ENCODE assay signal across 2 fruit fly cellular contexts in genomic region chrX:18517415-18517814, dm6.
TF ChIP-seq lines count a peak whose summit lies in the region.

No protein-coding gene starts in this region.

TF ChIP-seq in whole organism, embryonic, 481 proteins besides CTCF, POLR2A, EP300 and RAD21 (continued from another document and continues in another):
- TF ChIP-seq CG7987 (GFP tag; optimal IDR thresholded peaks at IDR 0.05; lab: Kevin White, UChicago) = no peak
- no peak for TF ChIP-seq bigmax (GFP tag; optimal IDR thresholded peaks at IDR 0.05; lab: Kevin White, UChicago)
- TF ChIP-seq CG15601 (tag; optimal IDR thresholded peaks at IDR 0.05; lab: Kevin White, UChicago) = no peak
- TF ChIP-seq Dip3 (GFP tag; optimal IDR thresholded peaks at IDR 0.05; lab: Kevin White, UChicago) = no peak
- no peak for TF ChIP-seq gcm2 (GFP tag; optimal IDR thresholded peaks at IDR 0.05; lab: Kevin White, UChicago)
- no peak for TF ChIP-seq C15 (GFP tag; IDR thresholded peaks at IDR 0.05; lab: Robert Waterston, UW)
- no peak for TF ChIP-seq cato (GFP tag; optimal IDR thresholded peaks at IDR 0.05; lab: Kevin White, UChicago; ENCODE audit: borderline replicate concordance)
- no peak for TF ChIP-seq Hey (tag; optimal IDR thresholded peaks at IDR 0.05; lab: Kevin White, UChicago)
- no peak for TF ChIP-seq Hand (GFP tag; optimal IDR thresholded peaks at IDR 0.05; lab: Kevin White, UChicago)
- no peak for TF ChIP-seq crol (GFP tag; IDR thresholded peaks at IDR 0.05; lab: Robert Waterston, UW)
- peak; percentile 20 for TF ChIP-seq CG9727 (GFP tag; optimal IDR thresholded peaks at IDR 0.05; lab: Kevin White, UChicago)
- no peak for TF ChIP-seq aop (GFP tag; IDR thresholded peaks at IDR 0.05; lab: Robert Waterston, UW)
- peak; percentile 83; the same call in 2 of the 3 replicates for TF ChIP-seq CG2199 (GFP tag; IDR thresholded peaks at IDR 0.05; lab: Robert Waterston, UW)
- TF ChIP-seq gsb (GFP tag; IDR thresholded peaks at IDR 0.05; lab: Robert Waterston, UW) = no peak
- peak; percentile 12 for TF ChIP-seq Bdp1 (GFP tag; optimal IDR thresholded peaks at IDR 0.05; lab: Kevin White, UChicago)
- TF ChIP-seq sqz (GFP tag; optimal IDR thresholded peaks at IDR 0.05; lab: Kevin White, UChicago) = peak; percentile 81
- no peak for TF ChIP-seq Bgb (GFP tag; IDR thresholded peaks at IDR 0.05; lab: Robert Waterston, UW; ENCODE audit: partially characterized antibody)
- TF ChIP-seq sna (GFP tag; IDR thresholded peaks at IDR 0.05; lab: Robert Waterston, UW; ENCODE audit: partially characterized antibody) = no peak
- peak; percentile 10 for TF ChIP-seq pum (GFP tag; optimal IDR thresholded peaks at IDR 0.05; lab: Kevin White, UChicago)
- TF ChIP-seq sens-2 (GFP tag; IDR thresholded peaks at IDR 0.05; lab: Robert Waterston, UW) = 0 out of 2 replicates have a peak, but pooled peaks have one; percentile 36
- no peak for TF ChIP-seq HHEX (GFP tag; optimal IDR thresholded peaks at IDR 0.05; lab: Kevin White, UChicago)
- peak; percentile 30; the same call in 1 of the 3 replicates for TF ChIP-seq ase (GFP tag; IDR thresholded peaks at IDR 0.05; lab: Robert Waterston, UW)
- no peak for TF ChIP-seq CG17186 (GFP tag; optimal IDR thresholded peaks at IDR 0.05; lab: Kevin White, UChicago)
- TF ChIP-seq CG15479 (GFP tag; optimal IDR thresholded peaks at IDR 0.05; lab: Kevin White, UChicago) = no peak
- peak; percentile 5 for TF ChIP-seq Nf-YB (GFP tag; optimal IDR thresholded peaks at IDR 0.05; lab: Kevin White, UChicago)
- TF ChIP-seq unpg (GFP tag; optimal IDR thresholded peaks at IDR 0.05; lab: Kevin White, UChicago) = peak; percentile 29
- peak; percentile 39; the same call in 1 of the 2 replicates for TF ChIP-seq E2f2 (GFP tag; IDR thresholded peaks at IDR 0.05; lab: Robert Waterston, UW)
- no peak for TF ChIP-seq CG7271 (tag; optimal IDR thresholded peaks at IDR 0.05; lab: Kevin White, UChicago)
- TF ChIP-seq CG1024 (GFP tag; IDR thresholded peaks at IDR 0.05; lab: Robert Waterston, UW) = 0 out of 2 replicates have a peak, but pooled peaks have one; percentile 14
- TF ChIP-seq btn (GFP tag; optimal IDR thresholded peaks at IDR 0.05; lab: Kevin White, UChicago) = no peak
- TF ChIP-seq tio (GFP tag; optimal IDR thresholded peaks at IDR 0.05; lab: Kevin White, UChicago) = peak; percentile 8
- peak; percentile 45 for TF ChIP-seq CG7839 (tag; optimal IDR thresholded peaks at IDR 0.05; lab: Kevin White, UChicago)
- peak; percentile 26 for TF ChIP-seq CG30403 (GFP tag; optimal IDR thresholded peaks at IDR 0.05; lab: Kevin White, UChicago)
- TF ChIP-seq Meics (GFP tag; optimal IDR thresholded peaks at IDR 0.05; lab: Kevin White, UChicago) = no peak
- TF ChIP-seq CG6689 (GFP tag; IDR thresholded peaks at IDR 0.05; lab: Robert Waterston, UW) = peak; percentile 34; the same call in 1 of the 2 replicates
- no peak for TF ChIP-seq CG16863 (GFP tag; optimal IDR thresholded peaks at IDR 0.05; lab: Kevin White, UChicago)
- no peak for TF ChIP-seq CG12299 (tag; optimal IDR thresholded peaks at IDR 0.05; lab: Kevin White, UChicago)
- peak; percentile 11 for TF ChIP-seq CG2116 (GFP tag; optimal IDR thresholded peaks at IDR 0.05; lab: Kevin White, UChicago)
- 0 out of 3 replicates have a peak, but pooled peaks have one; percentile 16 for TF ChIP-seq croc (GFP tag; conservative IDR thresholded peaks at IDR 0.05; lab: Robert Waterston, UW)
- TF ChIP-seq CG5180 (GFP tag; optimal IDR thresholded peaks at IDR 0.05; lab: Kevin White, UChicago) = peak; percentile 45
- TF ChIP-seq gsb-n (tag; optimal IDR thresholded peaks at IDR 0.05; lab: Kevin White, UChicago) = no peak
- no peak for TF ChIP-seq hth (optimal IDR thresholded peaks at IDR 0.05; lab: Kevin White, UChicago)
- TF ChIP-seq Sox102F (GFP tag; optimal IDR thresholded peaks at IDR 0.05; lab: Kevin White, UChicago) = peak; percentile 45
- TF ChIP-seq al (GFP tag; IDR thresholded peaks at IDR 0.05; lab: Robert Waterston, UW) = no peak
- TF ChIP-seq hb (GFP tag; IDR thresholded peaks at IDR 0.05; lab: Robert Waterston, UW; ENCODE audit: partially characterized antibody) = no peak
- peak; percentile 5 for TF ChIP-seq dmrt11E (tag; optimal IDR thresholded peaks at IDR 0.05; lab: Kevin White, UChicago)
- peak; percentile 24 for TF ChIP-seq CG5245 (GFP tag; optimal IDR thresholded peaks at IDR 0.05; lab: Kevin White, UChicago)
- no peak for TF ChIP-seq CG10321 (GFP tag; IDR thresholded peaks at IDR 0.05; lab: Robert Waterston, UW)
- peak; percentile 15 for TF ChIP-seq D19A (tag; optimal IDR thresholded peaks at IDR 0.05; lab: Kevin White, UChicago)
- peak; percentile 9 for TF ChIP-seq Elba2 (GFP tag; optimal IDR thresholded peaks at IDR 0.05; lab: Kevin White, UChicago)
- no peak for TF ChIP-seq salm (tag; optimal IDR thresholded peaks at IDR 0.05; lab: Kevin White, UChicago)
- peak; percentile 5 for TF ChIP-seq CG9609 (GFP tag; optimal IDR thresholded peaks at IDR 0.05; lab: Kevin White, UChicago)
- TF ChIP-seq HLH3B (GFP tag; IDR thresholded peaks at IDR 0.05; lab: Robert Waterston, UW) = no peak
- TF ChIP-seq slou (GFP tag; optimal IDR thresholded peaks at IDR 0.05; lab: Kevin White, UChicago) = no peak
- peak; percentile 19 for TF ChIP-seq dm (GFP tag; optimal IDR thresholded peaks at IDR 0.05; lab: Kevin White, UChicago)
- TF ChIP-seq ken (GFP tag; IDR thresholded peaks at IDR 0.05; lab: Robert Waterston, UW) = peak; percentile 66; the same call in 2 of the 3 replicates
- peak; percentile 26 for TF ChIP-seq CG13296 (GFP tag; optimal IDR thresholded peaks at IDR 0.05; lab: Kevin White, UChicago)
- no peak for TF ChIP-seq lilli (GFP tag; optimal IDR thresholded peaks at IDR 0.05; lab: Kevin White, UChicago)
- peak; percentile 87 for TF ChIP-seq Med (GFP tag; lab: Kevin White, UChicago)
- TF ChIP-seq CG15011 (GFP tag; optimal IDR thresholded peaks at IDR 0.05; lab: Kevin White, UChicago) = no peak
- peak; percentile 39 for TF ChIP-seq slbo (GFP tag; IDR thresholded peaks at IDR 0.05; lab: Robert Waterston, UW)
- no peak for TF ChIP-seq pzg (GFP tag; optimal IDR thresholded peaks at IDR 0.05; lab: Kevin White, UChicago)
- no peak for TF ChIP-seq so (GFP tag; IDR thresholded peaks at IDR 0.05; lab: Robert Waterston, UW)
- no peak for TF ChIP-seq BEAF-32 (GFP tag; optimal IDR thresholded peaks at IDR 0.05; lab: Kevin White, UChicago)
- peak; percentile 32 for TF ChIP-seq ewg (GFP tag; optimal IDR thresholded peaks at IDR 0.05; lab: Kevin White, UChicago)

TF ChIP-seq in whole organism, prepupa, 60 proteins besides CTCF, POLR2A, EP300 and RAD21 (continued from another document):
- TF ChIP-seq CG6808 (GFP tag; optimal IDR thresholded peaks at IDR 0.05; lab: Kevin White, UChicago) (peak; percentile 10), CG11762 (GFP tag; optimal IDR thresholded peaks at IDR 0.05; lab: Kevin White, UChicago; ENCODE audit: insufficient read depth) (no peak), CG16779 (tag; optimal IDR thresholded peaks at IDR 0.05; lab: Kevin White, UChicago) (no peak), Sox15 (GFP tag; optimal IDR thresholded peaks at IDR 0.05; lab: Kevin White, UChicago) (no peak), Sox102F (GFP tag; optimal IDR thresholded peaks at IDR 0.05; lab: Kevin White, UChicago) (no peak), Sox14 (GFP tag; optimal IDR thresholded peaks at IDR 0.05; lab: Kevin White, UChicago) (no peak), fd59A (GFP tag; optimal IDR thresholded peaks at IDR 0.05; lab: Kevin White, UChicago) (no peak), CG6854 (GFP tag; optimal IDR thresholded peaks at IDR 0.05; lab: Kevin White, UChicago) (no peak), Hr38 (GFP tag; optimal IDR thresholded peaks at IDR 0.05; lab: Kevin White, UChicago) (no peak), svp (GFP tag; lab: Kevin White, UChicago) (no peak), Eip78C (GFP tag; lab: Kevin White, UChicago) (peak; percentile 78), Smox (GFP tag; optimal IDR thresholded peaks at IDR 0.05; lab: Kevin White, UChicago) (no peak), net (GFP tag; optimal IDR thresholded peaks at IDR 0.05; lab: Kevin White, UChicago) (peak; percentile 7), Lpt (GFP tag; optimal IDR thresholded peaks at IDR 0.05; lab: Kevin White, UChicago) (peak; percentile 47), fd85E (GFP tag; optimal IDR thresholded peaks at IDR 0.05; lab: Kevin White, UChicago) (no peak), CG11294 (GFP tag; IDR thresholded peaks at IDR 0.05; lab: Robert Waterston, UW) (no peak), Met (GFP tag; optimal IDR thresholded peaks at IDR 0.05; lab: Kevin White, UChicago) (peak; percentile 14), spab (GFP tag; optimal IDR thresholded peaks at IDR 0.05; lab: Kevin White, UChicago) (no peak), Blimp-1 (GFP tag; optimal IDR thresholded peaks at IDR 0.05; lab: Kevin White, UChicago) (no peak), CG4318 (GFP tag; optimal IDR thresholded peaks at IDR 0.05; lab: Kevin White, UChicago) (no peak), eg (GFP tag; IDR thresholded peaks at IDR 0.05; lab: Robert Waterston, UW) (peak; percentile 58), fkh (GFP tag; optimal IDR thresholded peaks at IDR 0.05; lab: Kevin White, UChicago) (no peak), CG3919 (GFP tag; optimal IDR thresholded peaks at IDR 0.05; lab: Kevin White, UChicago) (no peak), OdsH (GFP tag; optimal IDR thresholded peaks at IDR 0.05; lab: Kevin White, UChicago) (no peak), CG3032 (tag; optimal IDR thresholded peaks at IDR 0.05; lab: Kevin White, UChicago) (no peak), cyc (GFP tag; optimal IDR thresholded peaks at IDR 0.05; lab: Kevin White, UChicago) (no peak), Gug (GFP tag; IDR thresholded peaks at IDR 0.05; lab: Robert Waterston, UW) (no peak), CG6163 (GFP tag; IDR thresholded peaks at IDR 0.05; lab: Robert Waterston, UW) (peak; percentile 58; the same call in 2 of the 3 replicates)
